Fruit fly (Drosophila melanogaster): ENCODE results near the gene CG10208.

CG10208 gene

dm6 chr3R:23729632-23730471 lies 44.1 kb downstream of the CG10208 start (continued):
- no peak for TF ChIP-seq CG11294 (GFP tag; IDR thresholded peaks at IDR 0.05)
- TF ChIP-seq CG10669 (GFP tag; optimal IDR thresholded peaks at IDR 0.05) = no peak
- TF ChIP-seq pdm3 (GFP tag; optimal IDR thresholded peaks at IDR 0.05) = no peak
- peak; percentile 72 for TF ChIP-seq Blimp-1 (GFP tag; optimal IDR thresholded peaks at IDR 0.05)
- no peak; the same call in 2 of the 3 replicates for TF ChIP-seq eg (GFP tag; IDR thresholded peaks at IDR 0.05)
- peak; percentile 59 for TF ChIP-seq vri (GFP tag; optimal IDR thresholded peaks at IDR 0.05)
- peak; percentile 37; the same call in 2 of the 3 replicates for TF ChIP-seq CG8119 (GFP tag; IDR thresholded peaks at IDR 0.05)
- TF ChIP-seq lz (GFP tag; optimal IDR thresholded peaks at IDR 0.05) = no peak
- TF ChIP-seq fd59A (GFP tag; optimal IDR thresholded peaks at IDR 0.05) = no peak
- TF ChIP-seq esn (GFP tag; optimal IDR thresholded peaks at IDR 0.05) = peak; percentile 14
- TF ChIP-seq Sox102F (GFP tag; optimal IDR thresholded peaks at IDR 0.05) = peak; percentile 36
- no peak for TF ChIP-seq acj6 (GFP tag; optimal IDR thresholded peaks at IDR 0.05)
- TF ChIP-seq dac (GFP tag; optimal IDR thresholded peaks at IDR 0.05) = no peak
- no peak for TF ChIP-seq cyc (GFP tag; optimal IDR thresholded peaks at IDR 0.05)
- TF ChIP-seq net (GFP tag; optimal IDR thresholded peaks at IDR 0.05) = peak; percentile 38
- TF ChIP-seq CG9139 (GFP tag; optimal IDR thresholded peaks at IDR 0.05) = peak; percentile 38
- peak; percentile 16 for TF ChIP-seq fkh (GFP tag; optimal IDR thresholded peaks at IDR 0.05)
- TF ChIP-seq Ets21C (GFP tag; optimal IDR thresholded peaks at IDR 0.05) = no peak

- TF ChIP-seq fkh (GFP tag; optimal IDR thresholded peaks at IDR 0.05) (peak; percentile 93), eg (GFP tag; IDR thresholded peaks at IDR 0.05) (0 out of 3 replicates have a peak, but pooled peaks have one; percentile 9), CG3919 (GFP tag; optimal IDR thresholded peaks at IDR 0.05) (no peak)
Measured at dm6 chr3R:23729066-23729465, 44.9 kb downstream of the CG10208 start.

- TF ChIP-seq CG8632 (GFP tag; optimal IDR thresholded peaks at IDR 0.05) (no peak), dsx (GFP tag; optimal IDR thresholded peaks at IDR 0.05; ENCODE audit: poor library complexity, severe bottlenecking) (peak; percentile 46), CG16779 (tag; optimal IDR thresholded peaks at IDR 0.05) (peak; percentile 66), topi (GFP tag; optimal IDR thresholded peaks at IDR 0.05) (no peak), CG32006 (GFP tag; optimal IDR thresholded peaks at IDR 0.05) (peak; percentile 21), Eip93F (GFP tag; optimal IDR thresholded peaks at IDR 0.05) (peak; percentile 1), CG15336 (GFP tag; IDR thresholded peaks at IDR 0.05) (peak; percentile 36; the same call in 1 of the 2 replicates), CG6276 (GFP tag; optimal IDR thresholded peaks at IDR 0.05) (peak; percentile 49), ss (GFP tag; optimal IDR thresholded peaks at IDR 0.05) (peak; percentile 60 to 77), Lpt (GFP tag; optimal IDR thresholded peaks at IDR 0.05) (peak; percentile 10), Ets96B (tag; optimal IDR thresholded peaks at IDR 0.05) (peak; percentile 16), CG8119 (GFP tag; IDR thresholded peaks at IDR 0.05) (peak; percentile 74; the same call in 2 of the 3 replicates), net (GFP tag; optimal IDR thresholded peaks at IDR 0.05) (peak; percentile 33), fd59A (GFP tag; optimal IDR thresholded peaks at IDR 0.05) (no peak), CG9139 (GFP tag; optimal IDR thresholded peaks at IDR 0.05) (peak; percentile 61), CG11294 (GFP tag; IDR thresholded peaks at IDR 0.05) (no peak), CG1621 (tag; optimal IDR thresholded peaks at IDR 0.05) (peak; percentile 8), fkh (GFP tag; optimal IDR thresholded peaks at IDR 0.05) (peak; percentile 12), eg (GFP tag; IDR thresholded peaks at IDR 0.05) (peak; percentile 78), vri (GFP tag; optimal IDR thresholded peaks at IDR 0.05) (no peak), Eip78C (GFP tag) (peak; percentile 71), CG6808 (GFP tag; optimal IDR thresholded peaks at IDR 0.05) (peak; percentile 65), svp (GFP tag) (peak; percentile 74), CG3032 (tag; optimal IDR thresholded peaks at IDR 0.05) (peak; percentile 27), CG6163 (GFP tag; IDR thresholded peaks at IDR 0.05) (peak; percentile 81), CG11902 (GFP tag; optimal IDR thresholded peaks at IDR 0.05) (no peak), Blimp-1 (GFP tag; optimal IDR thresholded peaks at IDR 0.05) (no peak), achi (GFP tag; optimal IDR thresholded peaks at IDR 0.05) (peak; percentile 10), CG10669 (GFP tag; optimal IDR thresholded peaks at IDR 0.05) (peak; percentile 44), spab (GFP tag; optimal IDR thresholded peaks at IDR 0.05) (peak; percentile 6), Eip75B (GFP tag; optimal IDR thresholded peaks at IDR 0.05) (peak; percentile 16)
Measured at dm6 chr3R:23728086-23728485, 45.8 kb downstream of the CG10208 start.

Data from whole organism, prepupa.